Worm (Caenorhabditis elegans) whole organism, late embryonic: Measurements from ENCODE around the gene F47C12.7.

Experiments used
- C38D4.7 ChIP-seq: fragments of 200-800 bp; sonication (Bioruptor generic); optimal IDR thresholded peaks from 2 replicates; lab custom pipeline; 2018; ENCODE audit warnings: mild to moderate bottlenecking, missing genetic modification characterization, moderate library complexity, missing compliant biosample characterization
- F13H6.1 ChIP-seq: sonication (generic microtip); optimal IDR thresholded peaks from 2 replicates; lab custom pipeline; 2016; ENCODE audit warnings: missing genetic modification characterization, missing compliant biosample characterization
- K02D7.2 ChIP-seq: sonication (generic microtip); optimal IDR thresholded peaks from 2 replicates; lab custom pipeline; 2017; ENCODE audit warnings: mild to moderate bottlenecking, missing genetic modification characterization, missing compliant biosample characterization
- T23F11.4 ChIP-seq: fragments of 200-800 bp; sonication (Bioruptor generic); optimal IDR thresholded peaks from 2 replicates; lab custom pipeline; 2018; ENCODE audit warnings: mild to moderate bottlenecking, missing genetic modification characterization, missing compliant biosample characterization
- ahr-1 ChIP-seq: sonication (generic microtip); optimal IDR thresholded peaks from 2 replicates; lab custom pipeline; 2016; ENCODE audit warnings: missing genetic modification characterization, missing compliant biosample characterization
- ceh-18 ChIP-seq: sonication (generic microtip); optimal IDR thresholded peaks from 2 replicates; lab custom pipeline; 2016; ENCODE audit warnings: missing genetic modification characterization, missing compliant biosample characterization
- ceh-19 ChIP-seq: fragments of 200-800 bp; sonication (Bioruptor generic); optimal IDR thresholded peaks from 2 replicates; lab custom pipeline; 2018; ENCODE audit warnings: mild to moderate bottlenecking, missing genetic modification characterization, missing compliant biosample characterization
- ceh-31 ChIP-seq: sonication (generic microtip); optimal IDR thresholded peaks from 2 replicates; lab custom pipeline; 2016; ENCODE audit warnings: missing genetic modification characterization, missing compliant biosample characterization
- ceh-48 ChIP-seq: sonication (generic microtip); optimal IDR thresholded peaks from 2 replicates; lab custom pipeline; 2016; ENCODE audit warnings: missing genetic modification characterization, inconsistent platforms, missing compliant biosample characterization
- ceh-6 ChIP-seq: fragments of 200-800 bp; sonication (Bioruptor generic); optimal IDR thresholded peaks from 2 replicates; lab custom pipeline; 2018; ENCODE audit warnings: mild to moderate bottlenecking, missing genetic modification characterization, missing compliant biosample characterization
- che-1 ChIP-seq: sonication (generic microtip); optimal IDR thresholded peaks from 2 replicates; lab custom pipeline; 2016; ENCODE audit warnings: mild to moderate bottlenecking, missing genetic modification characterization, missing compliant biosample characterization
- dve-1 ChIP-seq: sonication (generic microtip); optimal IDR thresholded peaks from 2 replicates; lab custom pipeline; 2017; ENCODE audit warnings: antibody characterized with exemption, mild to moderate bottlenecking, missing genetic modification characterization, missing compliant biosample characterization
- elt-2 ChIP-seq: sonication (generic microtip); optimal IDR thresholded peaks from 2 replicates; lab custom pipeline; 2016; ENCODE audit warnings: missing genetic modification reagents, missing genetic modification characterization, missing compliant biosample characterization
- elt-4 ChIP-seq: sonication (generic microtip); optimal IDR thresholded peaks from 2 replicates; lab custom pipeline; 2016; ENCODE audit warnings: missing genetic modification characterization, missing compliant biosample characterization
- ets-4 ChIP-seq: sonication (generic microtip); optimal IDR thresholded peaks from 2 replicates; lab custom pipeline; 2016; ENCODE audit warnings: missing genetic modification characterization, missing compliant biosample characterization
- fkh-10 ChIP-seq: fragments of 150-350 bp; optimal IDR thresholded peaks from 2 replicates; lab custom pipeline; 2014; ENCODE audit warnings: missing biosample characterization, missing genetic modification reagents, missing genetic modification characterization
- gmeb-2 ChIP-seq: sonication (generic microtip); optimal IDR thresholded peaks from 2 replicates; lab custom pipeline; 2016; ENCODE audit warnings: missing genetic modification characterization, inconsistent platforms, missing compliant biosample characterization
- hlh-13 ChIP-seq: fragments of 200-800 bp; sonication (Bioruptor generic); optimal IDR thresholded peaks from 2 replicates; lab custom pipeline; 2018; ENCODE audit warnings: mild to moderate bottlenecking, missing genetic modification characterization, missing compliant biosample characterization
- hlh-30 ChIP-seq: sonication (generic microtip); optimal IDR thresholded peaks from 2 replicates; lab custom pipeline; 2017; ENCODE audit warnings: antibody characterized with exemption, missing genetic modification characterization, missing compliant biosample characterization; ENCODE audit not compliant: insufficient read depth
- hlh-6 ChIP-seq: sonication (generic microtip); optimal IDR thresholded peaks from 2 replicates; lab custom pipeline; 2016; ENCODE audit warnings: missing genotype, missing genetic modification characterization, missing compliant biosample characterization
- lim-6 ChIP-seq: sonication (generic microtip); optimal IDR thresholded peaks from 2 replicates; lab custom pipeline; 2016; ENCODE audit warnings: missing genetic modification characterization, missing compliant biosample characterization
- madf-2 ChIP-seq: sonication (generic microtip); optimal IDR thresholded peaks from 2 replicates; lab custom pipeline; 2017; ENCODE audit warnings: missing genetic modification characterization, missing compliant biosample characterization
- nhr-11 ChIP-seq: fragments of 150-350 bp; optimal IDR thresholded peaks from 2 replicates; lab custom pipeline; 2014; ENCODE audit warnings: missing biosample characterization, missing genetic modification characterization
- nhr-232 ChIP-seq: sonication (generic microtip); optimal IDR thresholded peaks from 2 replicates; lab custom pipeline; 2016; ENCODE audit warnings: missing genetic modification characterization, missing compliant biosample characterization
- npax-4 ChIP-seq: sonication (generic microtip); optimal IDR thresholded peaks from 2 replicates; lab custom pipeline; 2016; ENCODE audit warnings: missing genetic modification characterization, missing compliant biosample characterization
- pqm-1 ChIP-seq: sonication (generic microtip); optimal IDR thresholded peaks from 2 replicates; lab custom pipeline; 2016; ENCODE audit warnings: missing genetic modification characterization, missing compliant biosample characterization
- pros-1 ChIP-seq: fragments of 150-350 bp; optimal IDR thresholded peaks from 2 replicates; lab custom pipeline; 2014; ENCODE audit warnings: missing biosample characterization, missing genetic modification reagents, missing genetic modification characterization
- ref-2 ChIP-seq: sonication (generic microtip); optimal IDR thresholded peaks from 2 replicates; lab custom pipeline; 2016; ENCODE audit warnings: missing genetic modification characterization, missing compliant biosample characterization
- sdc-2 ChIP-seq: sonication (generic microtip); optimal IDR thresholded peaks from 2 replicates; lab custom pipeline; 2016; ENCODE audit warnings: missing genotype, missing genetic modification characterization, missing compliant biosample characterization
- syd-9 ChIP-seq: sonication (generic microtip); optimal IDR thresholded peaks from 2 replicates; lab custom pipeline; 2016; ENCODE audit warnings: mild to moderate bottlenecking, missing genetic modification characterization, moderate library complexity, missing compliant biosample characterization
- ttx-3 ChIP-seq: sonication (generic microtip); optimal IDR thresholded peaks from 2 replicates; lab custom pipeline; 2016; ENCODE audit warnings: missing genetic modification reagents, missing genetic modification characterization, missing compliant biosample characterization
- unc-3 ChIP-seq, 2 experiments: fragments of 200-800 bp in 1 of 2; sonication (Bioruptor generic) in 1 of 2; sonication (generic microtip) in 1 of 2; conservative IDR thresholded peaks in 1 of 2; optimal IDR thresholded peaks in 1 of 2; 2 replicates each; pipeline versions ENCODE4 v1.3.6 to Lab custom; 2016 to 2022; ENCODE audit warnings: missing compliant biosample characterization in 2 of 2, missing genetic modification characterization in 2 of 2, missing genetic modification reagents in 1 of 2
- unc-86 ChIP-seq: sonication (generic microtip); optimal IDR thresholded peaks from 2 replicates; lab custom pipeline; 2016; ENCODE audit warnings: missing genetic modification characterization, missing compliant biosample characterization
- zip-5 ChIP-seq: sonication (generic microtip); optimal IDR thresholded peaks from 2 replicates; lab custom pipeline; 2016; ENCODE audit warnings: missing genetic modification characterization, missing compliant biosample characterization
- ztf-16 ChIP-seq: sonication (generic microtip); optimal IDR thresholded peaks from 2 replicates; lab custom pipeline; 2017; ENCODE audit warnings: missing genetic modification characterization, missing compliant biosample characterization

The F47C12.7 gene

DNA sequence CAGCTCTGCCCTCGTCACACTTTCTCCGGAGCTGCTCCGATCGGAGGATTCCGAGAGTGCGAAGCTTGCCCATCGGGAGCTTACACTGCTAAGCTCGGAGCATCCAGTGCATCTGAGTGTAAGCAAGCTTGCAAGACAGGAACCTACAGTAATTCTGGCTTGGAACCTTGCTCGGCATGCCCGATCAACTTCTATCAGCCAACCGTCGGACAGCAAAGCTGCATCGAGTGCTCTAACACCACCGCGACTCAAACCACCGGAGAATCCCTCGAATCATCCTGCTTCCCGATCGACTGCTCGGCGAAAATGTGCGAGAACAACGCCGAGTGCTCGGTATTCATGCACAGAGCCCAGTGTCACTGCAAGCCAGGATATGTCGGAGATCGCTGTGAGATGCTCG, 8.9 kb upstream of the F47C12.7 start:
- TF ChIP-seq K02D7.2 (tag; lab: Kevin White, UChicago): no peak
- TF ChIP-seq, all 69 proteins: peak for 0

DNA sequence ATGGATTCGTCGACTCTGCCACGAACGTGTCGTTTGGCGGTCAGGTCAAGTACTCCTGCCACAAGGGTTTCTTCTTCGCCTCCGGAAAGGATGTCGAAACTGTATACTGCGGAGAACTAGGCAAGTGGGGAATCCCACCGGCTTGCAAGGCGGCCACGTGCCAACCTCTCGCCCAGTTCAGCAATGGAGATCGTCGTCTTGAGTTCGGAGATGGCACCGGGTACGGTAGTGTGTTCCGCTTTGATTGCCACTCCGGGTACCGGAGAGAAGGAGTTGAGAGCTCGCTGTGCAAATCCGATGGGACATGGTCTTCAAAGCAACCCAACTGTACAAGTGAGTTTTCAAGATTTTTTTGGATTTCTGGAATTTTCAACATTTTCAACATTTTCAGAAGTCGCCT, 4.4 kb upstream of the F47C12.7 start:
- TF ChIP-seq ref-2 (tag; lab: Kevin White, UChicago) (no peak), elt-4 (peak; percentile 70)

- no peak for TF ChIP-seq ztf-16 (tag; lab: Kevin White, UChicago)
- no peak for TF ChIP-seq npax-4 (tag; lab: Kevin White, UChicago)
- TF ChIP-seq che-1 (tag; lab: Kevin White, UChicago): no peak
These were observed 3.2 kb upstream of the F47C12.7 start, which contains the start of gene F47C12.8 for ce11 chrIV:3998517-3998916. Gene F47C12.8, minus strand, starts transcription at chrIV:3998617.

DNA sequence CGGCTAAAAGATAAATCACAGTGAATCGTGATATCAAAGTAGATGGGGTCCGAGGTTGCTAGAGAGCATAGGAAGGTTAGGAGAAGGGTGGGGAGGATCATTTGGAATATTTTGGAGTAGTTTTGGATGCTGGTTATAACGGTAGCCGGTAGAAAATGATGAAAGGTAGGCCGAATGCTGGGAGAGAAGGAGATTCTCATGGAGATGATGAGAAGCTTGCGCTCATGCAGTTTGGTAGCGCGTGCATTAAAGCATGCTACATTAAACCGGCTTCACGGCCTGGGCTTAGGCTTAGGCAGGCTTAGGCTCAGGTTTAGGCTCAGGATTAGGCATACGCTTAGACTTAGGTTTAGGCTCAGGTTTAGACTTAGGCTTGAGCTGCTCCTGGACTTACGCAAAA, 966 bp downstream of the F47C12.7 start, which contains the start of gene F47C12.13:
TSS of gene F47C12.13 (minus strand) at position 101 of the 400 bp plus-strand sequence.
- TF ChIP-seq T23F11.4 (no peak), ceh-6 (GFP tag; lab: Kevin White, UChicago) (no peak), dve-1 (tag; lab: Kevin White, UChicago) (no peak), ttx-3 (no peak), gmeb-2 (tag; lab: Kevin White, UChicago) (no peak), nhr-232 (tag; lab: Kevin White, UChicago) (no peak), unc-86 (no peak), hlh-30 (tag; lab: Kevin White, UChicago) (no peak), ahr-1 (tag; lab: Kevin White, UChicago) (no peak), pros-1 (tag; lab: Kevin White, UChicago) (no peak)

ce11 chrIV:3993292-3993691, 2.0 kb downstream of the F47C12.7 start, which contains the start of gene F47C12.6:
Gene F47C12.6, minus strand, starts transcription at chrIV:3993392.
- TF ChIP-seq elt-4 (no peak), sdc-2 (tag; lab: Kevin White, UChicago) (no peak), npax-4 (tag; lab: Kevin White, UChicago) (no peak), fkh-10 (GFP tag; lab: Kevin White, UChicago) (no peak), unc-3 (GFP tag; conservative IDR thresholded peaks at IDR 0.05; lab: Robert Waterston, UW) (no peak), unc-3 (tag; optimal IDR thresholded peaks at IDR 0.05; lab: Kevin White, UChicago) (no peak), ceh-48 (tag; lab: Kevin White, UChicago) (no peak)

ce11 chrIV:3988638-3989152, 6.6 kb downstream of the F47C12.7 start, which contains the start of gene clec-78:
Gene clec-78, plus strand, starts transcription at chrIV:3989102.
- TF ChIP-seq hlh-6 (tag; lab: Kevin White, UChicago): no peak
- TF ChIP-seq madf-2 (tag; lab: Kevin White, UChicago): no peak
- TF ChIP-seq pqm-1 (tag; lab: Kevin White, UChicago): peak; percentile 83
- peak; percentile 5 for TF ChIP-seq zip-5 (tag; lab: Kevin White, UChicago)
- no peak for TF ChIP-seq ceh-19 (GFP tag; lab: Kevin White, UChicago)
- TF ChIP-seq elt-2: peak; percentile 100

DNA sequence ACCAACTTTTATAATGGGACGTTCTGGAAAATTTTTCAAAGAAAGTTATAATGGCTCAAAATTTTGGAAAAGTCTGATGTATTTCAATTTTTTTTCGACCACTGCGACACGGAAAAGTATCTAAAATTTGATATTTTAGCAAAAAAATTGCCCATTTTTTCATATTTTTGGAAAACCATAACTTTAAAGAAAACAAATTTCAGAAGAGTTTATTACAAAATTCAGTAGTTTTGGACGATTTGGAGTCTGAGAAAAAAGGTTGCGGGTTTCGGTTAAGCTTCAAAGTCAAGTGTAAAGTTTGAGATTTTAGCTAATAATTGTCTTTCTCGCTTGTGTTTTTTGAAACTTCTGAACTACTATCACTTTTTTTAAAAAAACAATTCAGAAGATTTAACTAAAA, 7.2 kb downstream of the F47C12.7 start:
- TF ChIP-seq ceh-18 (tag; lab: Kevin White, UChicago): no peak
- TF ChIP-seq hlh-13: no peak
- no peak for TF ChIP-seq C38D4.7
- no peak for TF ChIP-seq syd-9 (tag; lab: Kevin White, UChicago)
- TF ChIP-seq elt-2: no peak
- no peak for TF ChIP-seq F13H6.1 (tag; lab: Kevin White, UChicago)
- no peak for TF ChIP-seq ref-2 (tag; lab: Kevin White, UChicago)
- no peak for TF ChIP-seq unc-3 (GFP tag; conservative IDR thresholded peaks at IDR 0.05; lab: Robert Waterston, UW)
- TF ChIP-seq unc-3 (tag; optimal IDR thresholded peaks at IDR 0.05; lab: Kevin White, UChicago): no peak
- TF ChIP-seq ceh-31 (tag; lab: Kevin White, UChicago): no peak
- TF ChIP-seq dve-1 (tag; lab: Kevin White, UChicago): no peak
- TF ChIP-seq ceh-48 (tag; lab: Kevin White, UChicago): no peak
- TF ChIP-seq nhr-11: no peak
- TF ChIP-seq ets-4 (tag; lab: Kevin White, UChicago): no peak
- no peak for TF ChIP-seq ahr-1 (tag; lab: Kevin White, UChicago)
- no peak for TF ChIP-seq che-1 (tag; lab: Kevin White, UChicago)
- TF ChIP-seq lim-6 (tag; lab: Kevin White, UChicago): no peak
